Worm (Caenorhabditis elegans) whole organism, late embryonic: Measurements from ENCODE around the gene tbck-1.

Experiments
- C08G9.2 ChIP-seq: sonication (generic microtip); optimal IDR thresholded peaks from 2 replicates; lab custom pipeline; 2016; ENCODE audit warnings: mild to moderate bottlenecking, missing genetic modification characterization, moderate library complexity, missing compliant biosample characterization
- C38D4.7 ChIP-seq: fragments of 200-800 bp; sonication (Bioruptor generic); optimal IDR thresholded peaks from 2 replicates; lab custom pipeline; 2018; ENCODE audit warnings: mild to moderate bottlenecking, missing genetic modification characterization, moderate library complexity, missing compliant biosample characterization
- K09A11.1 ChIP-seq: sonication (generic microtip); optimal IDR thresholded peaks from 2 replicates; lab custom pipeline; 2017; ENCODE audit warnings: antibody characterized with exemption, mild to moderate bottlenecking, missing genetic modification characterization, missing compliant biosample characterization; ENCODE audit not compliant: insufficient read depth
- ama-1 ChIP-seq: fragments of 150-350 bp; optimal IDR thresholded peaks from 2 replicates; lab custom pipeline; 2014
- ceh-2 ChIP-seq: sonication (generic microtip); optimal IDR thresholded peaks from 2 replicates; lab custom pipeline; 2016; ENCODE audit warnings: missing genotype, missing genetic modification characterization, missing compliant biosample characterization
- ceh-24 ChIP-seq: sonication (generic microtip); optimal IDR thresholded peaks from 2 replicates; lab custom pipeline; 2016; ENCODE audit warnings: mild to moderate bottlenecking, missing genetic modification characterization, missing compliant biosample characterization
- ceh-30 ChIP-seq: fragments of 150-350 bp; optimal IDR thresholded peaks from 2 replicates; lab custom pipeline; 2014; ENCODE audit warnings: missing biosample characterization, missing genetic modification characterization
- ceh-34 ChIP-seq: sonication (generic microtip); optimal IDR thresholded peaks from 2 replicates; lab custom pipeline; 2016; ENCODE audit warnings: mild to moderate bottlenecking, missing genetic modification characterization, missing compliant biosample characterization
- ceh-45 ChIP-seq: fragments of 200-800 bp; sonication (Bioruptor generic); IDR thresholded peaks from 2 replicates; pipeline ENCODE4 v1.3.6; 2022; ENCODE audit warnings: missing genetic modification reagents, missing genetic modification characterization, missing compliant biosample characterization
- ceh-48 ChIP-seq: sonication (generic microtip); optimal IDR thresholded peaks from 2 replicates; lab custom pipeline; 2016; ENCODE audit warnings: missing genetic modification characterization, inconsistent platforms, missing compliant biosample characterization
- dmd-4 ChIP-seq: sonication (generic microtip); optimal IDR thresholded peaks from 2 replicates; lab custom pipeline; 2016; ENCODE audit warnings: borderline replicate concordance, missing genetic modification characterization, missing compliant biosample characterization
- dve-1 ChIP-seq: sonication (generic microtip); optimal IDR thresholded peaks from 2 replicates; lab custom pipeline; 2017; ENCODE audit warnings: antibody characterized with exemption, mild to moderate bottlenecking, missing genetic modification characterization, missing compliant biosample characterization
- elt-2 ChIP-seq: sonication (generic microtip); optimal IDR thresholded peaks from 2 replicates; lab custom pipeline; 2016; ENCODE audit warnings: missing genetic modification reagents, missing genetic modification characterization, missing compliant biosample characterization
- ets-4 ChIP-seq: sonication (generic microtip); optimal IDR thresholded peaks from 2 replicates; lab custom pipeline; 2016; ENCODE audit warnings: missing genetic modification characterization, missing compliant biosample characterization
- eyg-1 ChIP-seq: sonication (generic microtip); optimal IDR thresholded peaks from 2 replicates; lab custom pipeline; 2016; ENCODE audit warnings: missing genotype, missing genetic modification characterization, missing compliant biosample characterization
- fax-1 ChIP-seq: sonication (generic microtip); optimal IDR thresholded peaks from 2 replicates; lab custom pipeline; 2016; ENCODE audit warnings: missing genotype, missing genetic modification characterization, missing compliant biosample characterization
- fkh-10 ChIP-seq: fragments of 150-350 bp; optimal IDR thresholded peaks from 2 replicates; lab custom pipeline; 2014; ENCODE audit warnings: missing biosample characterization, missing genetic modification reagents, missing genetic modification characterization
- fkh-6 ChIP-seq: sonication (generic microtip); optimal IDR thresholded peaks from 2 replicates; lab custom pipeline; 2016; ENCODE audit warnings: missing genetic modification characterization, missing compliant biosample characterization
- gmeb-2 ChIP-seq: sonication (generic microtip); optimal IDR thresholded peaks from 2 replicates; lab custom pipeline; 2016; ENCODE audit warnings: missing genetic modification characterization, inconsistent platforms, missing compliant biosample characterization
- hlh-8 ChIP-seq: sonication (generic microtip); optimal IDR thresholded peaks from 2 replicates; lab custom pipeline; 2016; ENCODE audit warnings: missing genotype, missing genetic modification characterization, missing compliant biosample characterization
- lim-6 ChIP-seq: sonication (generic microtip); optimal IDR thresholded peaks from 2 replicates; lab custom pipeline; 2016; ENCODE audit warnings: missing genetic modification characterization, missing compliant biosample characterization
- nfya-1 ChIP-seq: sonication (generic microtip); optimal IDR thresholded peaks from 2 replicates; lab custom pipeline; 2017; ENCODE audit warnings: missing genetic modification characterization, mild to moderate bottlenecking, missing compliant biosample characterization, antibody characterized with exemption, moderate library complexity
- nhr-232 ChIP-seq: sonication (generic microtip); optimal IDR thresholded peaks from 2 replicates; lab custom pipeline; 2016; ENCODE audit warnings: missing genetic modification characterization, missing compliant biosample characterization
- npax-4 ChIP-seq: sonication (generic microtip); optimal IDR thresholded peaks from 2 replicates; lab custom pipeline; 2016; ENCODE audit warnings: missing genetic modification characterization, missing compliant biosample characterization
- pag-3 ChIP-seq: sonication (generic microtip); optimal IDR thresholded peaks from 2 replicates; lab custom pipeline; 2016; ENCODE audit warnings: missing compliant biosample characterization, missing genetic modification characterization, borderline replicate concordance
- pat-9 ChIP-seq: fragments of 200-800 bp; sonication (Bioruptor generic); optimal IDR thresholded peaks from 2 replicates; lab custom pipeline; 2018; ENCODE audit warnings: mild to moderate bottlenecking, missing genetic modification characterization, moderate library complexity, missing compliant biosample characterization
- pax-1 ChIP-seq: fragments of 150-350 bp; optimal IDR thresholded peaks from 2 replicates; lab custom pipeline; 2014; ENCODE audit warnings: missing biosample characterization, missing genetic modification characterization
- pqm-1 ChIP-seq: sonication (generic microtip); optimal IDR thresholded peaks from 2 replicates; lab custom pipeline; 2016; ENCODE audit warnings: missing genetic modification characterization, missing compliant biosample characterization
- pros-1 ChIP-seq: fragments of 150-350 bp; optimal IDR thresholded peaks from 2 replicates; lab custom pipeline; 2014; ENCODE audit warnings: missing biosample characterization, missing genetic modification reagents, missing genetic modification characterization
- ref-2 ChIP-seq: sonication (generic microtip); optimal IDR thresholded peaks from 2 replicates; lab custom pipeline; 2016; ENCODE audit warnings: missing genetic modification characterization, missing compliant biosample characterization
- sdc-2 ChIP-seq: sonication (generic microtip); optimal IDR thresholded peaks from 2 replicates; lab custom pipeline; 2016; ENCODE audit warnings: missing genotype, missing genetic modification characterization, missing compliant biosample characterization
- tbx-7 ChIP-seq: sonication (generic microtip); optimal IDR thresholded peaks from 2 replicates; lab custom pipeline; 2016; ENCODE audit warnings: missing genotype, missing genetic modification characterization, missing compliant biosample characterization
- unc-3 ChIP-seq, 2 experiments: fragments of 200-800 bp in 1 of 2; sonication (Bioruptor generic) in 1 of 2; sonication (generic microtip) in 1 of 2; conservative IDR thresholded peaks in 1 of 2; optimal IDR thresholded peaks in 1 of 2; 2 replicates each; pipeline versions ENCODE4 v1.3.6 to Lab custom; 2016 to 2022; ENCODE audit warnings: missing compliant biosample characterization in 2 of 2, missing genetic modification characterization in 2 of 2, missing genetic modification reagents in 1 of 2
- unc-42 ChIP-seq: sonication (generic microtip); optimal IDR thresholded peaks from 2 replicates; lab custom pipeline; 2016; ENCODE audit warnings: missing genotype, missing genetic modification characterization, missing compliant biosample characterization
- zip-5 ChIP-seq: sonication (generic microtip); optimal IDR thresholded peaks from 2 replicates; lab custom pipeline; 2016; ENCODE audit warnings: missing genetic modification characterization, missing compliant biosample characterization
- ztf-16 ChIP-seq: sonication (generic microtip); optimal IDR thresholded peaks from 2 replicates; lab custom pipeline; 2017; ENCODE audit warnings: missing genetic modification characterization, missing compliant biosample characterization

tbck-1 gene

ce11 chrII:4851594-4852106 lies 23.3 kb downstream of the tbck-1 start, which contains the start of gene dnj-9 (continued):
- TF ChIP-seq npax-4 (tag; lab: Kevin White, UChicago) = peak; percentile 35
- TF ChIP-seq ceh-30 (tag; lab: Kevin White, UChicago) = peak; percentile 73
- TF ChIP-seq fkh-10 = no peak
- no peak for TF ChIP-seq ceh-24 (tag; lab: Kevin White, UChicago)
- peak; percentile 10 for TF ChIP-seq sdc-2
- no peak for TF ChIP-seq pros-1
- peak; percentile 28 for TF ChIP-seq K09A11.1
- peak; percentile 46 for TF ChIP-seq dve-1
- TF ChIP-seq pax-1 (tag; lab: Kevin White, UChicago) = peak; percentile 20

DNA sequence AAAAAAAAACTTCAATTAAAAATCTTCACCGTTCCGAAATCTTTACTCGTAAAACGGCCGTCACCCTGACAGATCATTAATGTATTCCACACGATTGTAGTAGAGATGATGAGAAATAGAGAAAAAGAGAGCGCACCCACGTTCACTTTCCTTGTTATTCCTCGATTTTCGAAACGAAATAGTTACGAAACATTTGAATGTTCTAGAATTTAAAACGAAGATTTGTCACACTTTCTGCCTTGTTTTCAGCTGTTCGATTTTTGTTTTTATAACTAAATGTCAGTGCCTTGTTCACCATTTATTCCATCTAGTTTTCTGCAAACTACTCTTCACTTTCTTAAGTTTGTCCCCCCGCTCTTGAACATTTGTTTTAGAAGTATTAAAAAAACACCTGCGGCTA lies 26.4 kb downstream of the tbck-1 start:
- TF ChIP-seq C08G9.2 (tag; lab: Kevin White, UChicago) = no peak
- TF ChIP-seq fkh-6 (tag; lab: Kevin White, UChicago) = no peak
- no peak for TF ChIP-seq hlh-8 (tag; lab: Kevin White, UChicago)
- no peak for TF ChIP-seq pqm-1 (tag; lab: Kevin White, UChicago)
- TF ChIP-seq pros-1 = no peak
- TF ChIP-seq, all 69 proteins: peak for 0

ce11 chrII:4855489-4855888 lies 27.1 kb downstream of the tbck-1 start:
- TF ChIP-seq ama-1 (lab: Kevin White, UChicago) (no peak), hlh-8 (tag; lab: Kevin White, UChicago) (no peak), C38D4.7 (no peak), unc-42 (tag; lab: Kevin White, UChicago) (peak; percentile 22)
- TF ChIP-seq, all 69 proteins: peak for 1

DNA sequence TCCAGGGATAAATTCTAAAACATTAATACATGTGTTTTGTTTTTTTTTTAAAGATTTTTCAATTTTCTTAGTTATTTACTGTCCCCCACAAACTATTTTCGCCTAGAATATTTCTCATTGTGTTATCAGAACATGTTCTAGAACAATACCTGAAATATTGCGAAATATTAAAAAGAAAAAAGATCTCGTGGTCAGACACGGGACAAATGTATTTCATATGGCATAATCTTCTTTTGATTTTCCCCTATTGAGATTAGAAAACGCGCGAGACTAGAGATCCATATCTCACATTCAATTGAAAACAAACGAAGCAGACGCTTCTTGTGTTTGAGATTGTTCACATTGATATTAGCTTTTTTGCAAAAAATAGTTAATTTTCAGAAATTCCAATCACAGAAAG lies 27.8 kb downstream of the tbck-1 start:
- TF ChIP-seq ztf-16 (no peak), fax-1 (tag; lab: Kevin White, UChicago) (no peak), lim-6 (no peak), ceh-2 (tag; lab: Kevin White, UChicago) (no peak), ceh-48 (tag; lab: Kevin White, UChicago) (no peak), gmeb-2 (no peak), dmd-4 (tag; lab: Kevin White, UChicago) (no peak), tbx-7 (tag; lab: Kevin White, UChicago) (no peak), zip-5 (no peak), pat-9 (tag; lab: Kevin White, UChicago) (no peak), K09A11.1 (no peak), pag-3 (no peak)

- TF ChIP-seq ets-4 (tag; lab: Kevin White, UChicago) (no peak), dmd-4 (tag; lab: Kevin White, UChicago) (no peak), nhr-232 (tag; lab: Kevin White, UChicago) (no peak), eyg-1 (tag; lab: Kevin White, UChicago) (no peak), elt-2 (peak; percentile 98)
Measured at ce11 chrII:4857086-4857485, 28.7 kb downstream of the tbck-1 start.

DNA sequence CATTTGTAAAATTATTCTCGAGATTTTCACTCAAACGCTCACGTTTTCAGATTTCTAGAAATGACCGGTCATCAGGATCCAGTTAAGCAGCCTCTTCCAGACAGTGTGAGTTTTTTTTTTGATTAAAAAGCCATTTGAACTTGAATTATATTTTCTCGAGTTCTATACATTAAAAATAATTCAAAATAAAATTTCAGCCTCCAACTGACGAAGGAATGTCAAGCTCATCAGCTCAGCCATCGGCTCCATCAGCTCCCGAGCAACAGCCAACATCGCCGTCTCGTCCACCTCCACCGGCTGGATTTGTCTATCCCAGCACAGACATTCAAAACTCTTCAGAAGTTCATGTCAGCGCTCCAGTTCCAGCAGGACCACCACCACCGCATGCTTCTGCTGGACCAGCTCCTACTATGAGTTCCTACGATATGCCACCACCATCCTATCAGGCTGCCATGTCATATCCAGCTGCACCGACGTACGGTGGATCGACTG lies 29.6 kb downstream of the tbck-1 start, which contains the start of gene F11G11.5:
Gene F11G11.5, plus strand, starts transcription at position 51 of the 492 bp plus-strand sequence.
- TF ChIP-seq ama-1 (lab: Kevin White, UChicago) = no peak
- no peak for TF ChIP-seq gmeb-2
- TF ChIP-seq ceh-45 = no peak
- no peak for TF ChIP-seq ceh-34 (tag; lab: Kevin White, UChicago)
- TF ChIP-seq elt-2 = no peak
- TF ChIP-seq fkh-6 (tag; lab: Kevin White, UChicago) = no peak
- no peak for TF ChIP-seq unc-3 (GFP tag; conservative IDR thresholded peaks at IDR 0.05; lab: Robert Waterston, UW)
- no peak for TF ChIP-seq unc-3 (tag; optimal IDR thresholded peaks at IDR 0.05; lab: Kevin White, UChicago)
- no peak for TF ChIP-seq pat-9 (tag; lab: Kevin White, UChicago)
- TF ChIP-seq ref-2 (tag; lab: Kevin White, UChicago) = no peak
- TF ChIP-seq nfya-1 (tag; lab: Kevin White, UChicago) = no peak
